Fruit fly (Drosophila melanogaster) whole organism, embryonic: Measurements from ENCODE around the gene CG33298.

Experiments
- CG10267 ChIP-seq: fragments of 200-800 bp; sonication (Bioruptor generic); optimal IDR thresholded peaks from 2 replicates; lab custom pipeline; 2018; ENCODE audit warnings: missing biosample characterization, mild to moderate bottlenecking, missing genetic modification characterization, moderate library complexity
- CG10366 ChIP-seq: fragments of 200-800 bp; sonication (Bioruptor generic); IDR thresholded peaks from 2 replicates; pipeline ENCODE4 v1.3.6; 2022; ENCODE audit warnings: missing biosample characterization, missing genetic modification characterization
- CG11504 ChIP-seq: fragments of 200-800 bp; sonication (Bioruptor generic); optimal IDR thresholded peaks from 3 replicates; lab custom pipeline; 2019; ENCODE audit warnings: missing biosample characterization, mild to moderate bottlenecking, missing genetic modification characterization, moderate library complexity
- CG1233 ChIP-seq: fragments of 200-800 bp; sonication (Bioruptor generic); optimal IDR thresholded peaks from 4 replicates; lab custom pipeline; 2018; ENCODE audit warnings: missing biosample characterization, mild to moderate bottlenecking, missing genetic modification characterization
- CG12769 ChIP-seq: fragments of 200-800 bp; sonication (Bioruptor generic); optimal IDR thresholded peaks from 2 replicates; lab custom pipeline; 2019; ENCODE audit warnings: missing biosample characterization, mild to moderate bottlenecking, missing genetic modification characterization, moderate library complexity
- CG14441 ChIP-seq: fragments of 200-800 bp; sonication (Bioruptor generic); IDR thresholded peaks from 2 replicates; pipeline ENCODE4 v1.3.6; 2022; ENCODE audit warnings: missing biosample characterization, missing genetic modification characterization
- CG17361 ChIP-seq: fragments of 200-800 bp; sonication (Bioruptor generic); IDR thresholded peaks from 3 replicates; pipeline ENCODE4 v1.3.6; 2022; ENCODE audit warnings: missing biosample characterization, missing genetic modification characterization
- CG18262 ChIP-seq: fragments of 200-800 bp; optimal IDR thresholded peaks from 3 replicates; lab custom pipeline; 2019; ENCODE audit warnings: missing biosample characterization, mild to moderate bottlenecking, missing genetic modification characterization, moderate library complexity
- CG2678 ChIP-seq: fragments of 200-800 bp; sonication (Bioruptor generic); optimal IDR thresholded peaks from 3 replicates; lab custom pipeline; 2019; ENCODE audit warnings: missing biosample characterization, mild to moderate bottlenecking, missing genetic modification characterization, moderate library complexity
- CG2712 ChIP-seq: fragments of 200-800 bp; optimal IDR thresholded peaks from 3 replicates; lab custom pipeline; 2019; ENCODE audit warnings: missing biosample characterization, mild to moderate bottlenecking, missing genetic modification characterization, moderate library complexity
- CG2875 ChIP-seq: fragments of 200-800 bp; sonication (Bioruptor generic); optimal IDR thresholded peaks from 2 replicates; lab custom pipeline; 2017; ENCODE audit warnings: missing biosample characterization, mild to moderate bottlenecking, missing genetic modification characterization, missing genetic modification reagents
- CG30403 ChIP-seq: fragments of 200-800 bp; sonication (Bioruptor generic); optimal IDR thresholded peaks from 3 replicates; lab custom pipeline; 2016; ENCODE audit warnings: missing biosample characterization, missing genetic modification characterization
- CG31388 ChIP-seq: fragments of 200-800 bp; sonication (Bioruptor generic); optimal IDR thresholded peaks from 2 replicates; lab custom pipeline; 2016; ENCODE audit warnings: missing biosample characterization, missing genetic modification characterization
- CG31441 ChIP-seq: fragments of 200-800 bp; sonication (Bioruptor generic); IDR thresholded peaks from 2 replicates; pipeline ENCODE4 v1.3.6; 2022; ENCODE audit warnings: missing biosample characterization, missing genetic modification characterization
- CG3163 ChIP-seq: fragments of 200-800 bp; sonication (Bioruptor generic); optimal IDR thresholded peaks from 3 replicates; lab custom pipeline; 2016; ENCODE audit warnings: missing biosample characterization, missing genetic modification characterization
- CG7745 ChIP-seq: fragments of 200-800 bp; sonication (Bioruptor generic); optimal IDR thresholded peaks from 2 replicates; lab custom pipeline; 2018; ENCODE audit warnings: missing biosample characterization, mild to moderate bottlenecking, missing genetic modification characterization, moderate library complexity
- CG9437 ChIP-seq: fragments of 200-800 bp; sonication (Bioruptor generic); optimal IDR thresholded peaks from 2 replicates; lab custom pipeline; 2018; ENCODE audit warnings: missing biosample characterization, mild to moderate bottlenecking, missing genetic modification characterization
- CG9727 ChIP-seq: fragments of 200-800 bp; sonication (Bioruptor generic); optimal IDR thresholded peaks from 3 replicates; lab custom pipeline; 2017; ENCODE audit warnings: missing biosample characterization, mild to moderate bottlenecking, missing genetic modification characterization
- D19B ChIP-seq: fragments of 200-800 bp; sonication (Bioruptor generic); optimal IDR thresholded peaks from 2 replicates; lab custom pipeline; 2017; ENCODE audit warnings: missing biosample characterization, mild to moderate bottlenecking, missing genetic modification characterization
- Drgx ChIP-seq: fragments of 200-800 bp; sonication (Bioruptor generic); IDR thresholded peaks from 2 replicates; pipeline ENCODE4 v1.3.6; 2022; ENCODE audit warnings: missing biosample characterization, missing genetic modification characterization
- E2f2 ChIP-seq: fragments of 200-800 bp; sonication (Bioruptor generic); IDR thresholded peaks from 2 replicates; pipeline ENCODE4 v1.3.6; 2022; ENCODE audit warnings: missing biosample characterization, missing genetic modification characterization
- H15 ChIP-seq: fragments of 200-800 bp; sonication (Bioruptor generic); IDR thresholded peaks from 3 replicates; pipeline ENCODE4 v1.3.6; 2022; ENCODE audit warnings: missing biosample characterization, missing genetic modification characterization
- Hr51 ChIP-seq, 2 experiments: fragments of 200-800 bp; sonication (Bioruptor generic); optimal IDR thresholded peaks; 2 replicates in 1 of 2; 3 replicates in 1 of 2; lab custom pipeline; 2016 to 2018; ENCODE audit warnings: missing biosample characterization in 2 of 2, missing genetic modification characterization in 2 of 2, mild to moderate bottlenecking in 1 of 2, moderate library complexity in 1 of 2
- Hr78 ChIP-seq, 2 experiments: fragments of 200-800 bp in 1 of 2; fragments of >200 bp in 1 of 2; sonication (Bioruptor generic) in 1 of 2; optimal IDR thresholded peaks; 2 replicates each; lab custom pipeline; 2017 to 2019; ENCODE audit warnings: missing biosample characterization in 2 of 2, missing genetic modification characterization in 2 of 2, mild to moderate bottlenecking in 1 of 2, moderate library complexity in 1 of 2
- Med ChIP-seq: fragments of 200-800 bp; sonication (Bioruptor generic); peaks from one replicate; lab custom pipeline; 2016; ENCODE audit warnings: missing biosample characterization, missing genetic modification characterization, mild to moderate bottlenecking, inconsistent platforms, moderate library complexity
- Oli ChIP-seq: fragments of 200-800 bp; sonication (Bioruptor generic); optimal IDR thresholded peaks from 2 replicates; lab custom pipeline; 2018; ENCODE audit warnings: missing biosample characterization, mild to moderate bottlenecking, missing genetic modification characterization, moderate library complexity
- Sox102F ChIP-seq: fragments of 200-800 bp; sonication (Bioruptor generic); optimal IDR thresholded peaks from 2 replicates; lab custom pipeline; 2018; ENCODE audit warnings: missing biosample characterization, mild to moderate bottlenecking, missing genetic modification characterization, moderate library complexity
- Trl ChIP-seq, 3 experiments: fragments of >200 bp in 2 of 3; fragments of 200-800 bp in 1 of 3; sonication (Bioruptor generic) in 1 of 3; optimal IDR thresholded peaks; 2 replicates in 1 of 3; 3 replicates in 2 of 3; lab custom pipeline; 2016 to 2017; ENCODE audit warnings: missing biosample characterization in 1 of 3, missing genetic modification characterization in 1 of 3
- cg ChIP-seq: fragments of 200-800 bp; sonication (Bioruptor generic); optimal IDR thresholded peaks from 3 replicates; lab custom pipeline; 2019; ENCODE audit warnings: missing biosample characterization, mild to moderate bottlenecking, missing genetic modification characterization, moderate library complexity
- chinmo ChIP-seq: fragments of 200-800 bp; sonication (Bioruptor generic); IDR thresholded peaks from 4 replicates; pipeline ENCODE4 v1.3.6; 2022; ENCODE audit warnings: missing biosample characterization, missing genetic modification characterization; ENCODE audit not compliant: partially characterized antibody
- dmrt11E ChIP-seq: fragments of 200-800 bp; sonication (Bioruptor generic); optimal IDR thresholded peaks from 3 replicates; lab custom pipeline; 2018; ENCODE audit warnings: missing biosample characterization, mild to moderate bottlenecking, missing genetic modification characterization, moderate library complexity
- dmrt99B ChIP-seq: fragments of 200-800 bp; sonication (Bioruptor generic); optimal IDR thresholded peaks from 2 replicates; lab custom pipeline; 2018; ENCODE audit warnings: missing biosample characterization, mild to moderate bottlenecking, missing genetic modification characterization, moderate library complexity
- dysf ChIP-seq: fragments of 200-800 bp; sonication (Bioruptor generic); IDR thresholded peaks from 3 replicates; pipeline ENCODE4 v1.3.6; 2022; ENCODE audit warnings: missing biosample characterization, missing genetic modification characterization
- gem ChIP-seq: fragments of 200-800 bp; sonication (Bioruptor generic); optimal IDR thresholded peaks from 2 replicates; lab custom pipeline; 2019; ENCODE audit warnings: missing biosample characterization, mild to moderate bottlenecking, missing genetic modification characterization, moderate library complexity
- gsb-n ChIP-seq: fragments of 200-800 bp; sonication (Bioruptor generic); optimal IDR thresholded peaks from 3 replicates; lab custom pipeline; 2018; ENCODE audit warnings: missing biosample characterization, mild to moderate bottlenecking, missing genetic modification characterization
- hkb ChIP-seq, 2 experiments: fragments of 200-800 bp in 1 of 2; fragments of >200 bp in 1 of 2; sonication (Bioruptor generic) in 1 of 2; IDR thresholded peaks in 1 of 2; optimal IDR thresholded peaks in 1 of 2; 2 replicates each; pipeline versions ENCODE4 v1.3.6 to Lab custom; 2017 to 2022; ENCODE audit warnings: missing biosample characterization in 1 of 2, missing genetic modification characterization in 1 of 2
- nmo ChIP-seq: fragments of 200-800 bp; sonication (Bioruptor generic); optimal IDR thresholded peaks from 2 replicates; lab custom pipeline; 2018; ENCODE audit warnings: missing biosample characterization, mild to moderate bottlenecking, missing genetic modification characterization, moderate library complexity
- oc ChIP-seq: fragments of 200-800 bp; sonication (Bioruptor generic); optimal IDR thresholded peaks from 2 replicates; lab custom pipeline; 2018; ENCODE audit warnings: missing biosample characterization, mild to moderate bottlenecking, missing genetic modification characterization, moderate library complexity
- pnt ChIP-seq: fragments of 200-800 bp; sonication (Bioruptor generic); optimal IDR thresholded peaks from 3 replicates; lab custom pipeline; 2016; ENCODE audit warnings: missing biosample characterization, missing genetic modification characterization
- pros ChIP-seq: fragments of 200-800 bp; sonication (Bioruptor generic); optimal IDR thresholded peaks from 3 replicates; lab custom pipeline; 2019; ENCODE audit warnings: missing biosample characterization, mild to moderate bottlenecking, missing genetic modification characterization, moderate library complexity
- row ChIP-seq: fragments of 200-800 bp; sonication (Bioruptor generic); IDR thresholded peaks from 3 replicates; pipeline ENCODE4 v1.3.6; 2022; ENCODE audit warnings: missing biosample characterization, missing genetic modification characterization
- slbo ChIP-seq: fragments of 200-800 bp; sonication (Bioruptor generic); IDR thresholded peaks from 2 replicates; pipeline ENCODE4 v1.3.6; 2022; ENCODE audit warnings: missing biosample characterization, missing genetic modification characterization
- sqz ChIP-seq: fragments of 200-800 bp; sonication (Bioruptor generic); optimal IDR thresholded peaks from 3 replicates; lab custom pipeline; 2018; ENCODE audit warnings: missing biosample characterization, mild to moderate bottlenecking, missing genetic modification characterization
- tap ChIP-seq: fragments of 200-800 bp; optimal IDR thresholded peaks from 3 replicates; lab custom pipeline; 2019; ENCODE audit warnings: missing biosample characterization, mild to moderate bottlenecking, missing genetic modification characterization, moderate library complexity
- z ChIP-seq: fragments of 200-800 bp; sonication (Bioruptor generic); IDR thresholded peaks from 3 replicates; pipeline ENCODE4 v1.3.6; 2022; ENCODE audit warnings: missing biosample characterization, missing genetic modification characterization

Gene CG33298

DNA sequence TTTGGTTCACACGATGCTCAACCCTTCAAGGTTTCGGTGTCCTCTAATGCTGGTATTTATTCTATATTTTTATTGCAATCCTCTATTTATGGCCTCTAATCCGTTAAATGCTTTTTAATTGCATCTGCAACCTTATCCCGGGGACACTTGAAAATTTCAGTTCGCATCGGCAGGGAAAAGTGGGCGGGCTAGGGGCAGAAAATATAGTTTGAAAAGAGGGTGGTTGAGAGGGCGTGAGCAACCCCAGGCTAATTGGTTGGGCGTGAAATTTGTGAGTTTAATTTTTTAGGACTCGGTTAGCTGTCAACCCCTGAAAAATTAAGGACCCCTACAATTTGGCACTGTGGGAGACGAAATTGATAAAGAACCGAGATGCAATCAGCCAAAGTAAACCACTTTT lies 49.5 kb upstream of the CG33298 start:
- no peak for TF ChIP-seq CG10267 (tag; lab: Kevin White, UChicago)
- TF ChIP-seq gsb-n (tag; lab: Kevin White, UChicago) = peak; percentile 41
- no peak for TF ChIP-seq CG1233 (GFP tag; lab: Kevin White, UChicago)
- peak; percentile 2 for TF ChIP-seq sqz (GFP tag; lab: Kevin White, UChicago)
- no peak for TF ChIP-seq H15 (GFP tag; lab: Robert Waterston, UW)
- TF ChIP-seq CG7745 (tag; lab: Kevin White, UChicago) = peak; percentile 66
- peak; percentile 64 for TF ChIP-seq pros (GFP tag; lab: Kevin White, UChicago)
- peak; percentile 38 for TF ChIP-seq oc (tag; lab: Kevin White, UChicago)

DNA sequence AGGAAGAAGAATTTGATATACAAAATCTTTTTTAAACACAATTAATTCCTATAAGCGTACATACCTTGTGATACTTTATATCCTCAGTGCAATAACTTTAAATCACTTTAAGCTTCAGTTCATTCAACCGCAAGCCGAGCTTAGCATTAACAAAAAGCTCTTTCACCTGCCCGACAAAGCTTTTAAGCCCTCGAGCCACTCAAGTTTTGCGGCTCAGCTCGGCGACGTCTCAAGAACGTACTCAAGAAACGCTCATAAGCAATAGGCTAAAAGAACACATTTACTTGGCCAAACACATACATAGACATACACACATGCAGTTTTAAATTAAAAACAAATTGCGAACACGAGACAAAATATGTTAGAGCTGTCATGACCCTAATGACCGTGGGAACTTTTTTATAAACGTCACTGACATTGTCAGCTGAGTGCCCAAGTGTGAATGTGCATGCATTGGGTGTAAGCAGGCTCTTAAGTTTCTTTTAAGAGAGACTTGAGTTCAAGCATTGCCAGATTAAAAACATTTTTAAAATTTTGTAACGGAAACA lies 48.8 kb upstream of the CG33298 start:
- TF ChIP-seq CG3163 (GFP tag; lab: Kevin White, UChicago) (peak; percentile 80), dysf (GFP tag; lab: Robert Waterston, UW) (no peak), cg (GFP tag; lab: Kevin White, UChicago) (peak; percentile 30), Hr78 (GFP tag; optimal IDR thresholded peaks at IDR 0.05; lab: Kevin White, UChicago) (peak in 1 of 2 experiments; percentile 75), z (peak; percentile 92), chinmo (GFP tag; lab: Robert Waterston, UW) (peak; percentile 87; the same call in 1 of the 4 replicates), CG12769 (tag; lab: Kevin White, UChicago) (no peak), Trl (optimal IDR thresholded peaks at IDR 0.05; lab: Kevin White, UChicago) (peak in 1 of 2 experiments; percentile 19), Trl (GFP tag; optimal IDR thresholded peaks at IDR 0.05; lab: Kevin White, UChicago) (no peak)

DNA sequence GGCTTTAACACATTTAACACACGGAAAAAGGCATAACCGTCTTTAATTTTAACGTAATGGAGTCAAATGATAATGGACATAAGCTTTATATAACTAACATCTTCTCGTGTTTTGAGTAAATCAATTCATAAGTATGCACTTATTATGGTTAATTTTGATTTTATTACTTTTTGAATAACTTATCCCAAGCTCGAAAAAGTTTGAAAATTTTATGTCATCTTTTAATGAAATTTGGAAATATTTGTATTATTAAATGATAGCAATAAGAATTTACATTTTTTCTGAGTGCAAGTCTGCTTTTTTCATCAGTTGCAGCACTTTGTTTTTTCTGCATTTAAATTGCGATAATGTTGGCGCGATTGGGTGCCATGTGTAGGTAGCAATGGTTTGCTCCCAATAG lies 47.5 kb upstream of the CG33298 start:
- TF ChIP-seq CG2875 (GFP tag; lab: Kevin White, UChicago) (no peak), CG18262 (peak; percentile 10), CG11504 (peak; percentile 44), CG31388 (GFP tag; lab: Kevin White, UChicago) (no peak), Sox102F (GFP tag; lab: Kevin White, UChicago) (peak; percentile 34), CG14441 (0 out of 2 replicates have a peak, but pooled peaks have one; percentile 20), pnt (no peak), nmo (GFP tag; lab: Kevin White, UChicago) (peak; percentile 12), D19B (GFP tag; lab: Kevin White, UChicago) (no peak), tap (tag; lab: Kevin White, UChicago) (no peak), E2f2 (GFP tag; lab: Robert Waterston, UW) (peak; percentile 8; the same call in 1 of the 2 replicates), slbo (no peak), Hr51 (GFP tag; optimal IDR thresholded peaks at IDR 0.05; lab: Kevin White, UChicago) (peak in 1 of 2 experiments; percentile 17), CG17361 (GFP tag; lab: Robert Waterston, UW) (peak; percentile 20; the same call in 1 of the 3 replicates), CG31441 (GFP tag; lab: Robert Waterston, UW) (0 out of 2 replicates have a peak, but pooled peaks have one; percentile 16), CG30403 (GFP tag; lab: Kevin White, UChicago) (peak; percentile 18), CG2712 (tag; lab: Kevin White, UChicago) (peak; percentile 21), gem (tag; lab: Kevin White, UChicago) (peak; percentile 28), Drgx (peak; percentile 63), CG2678 (peak; percentile 18), Med (GFP tag; lab: Kevin White, UChicago) (peak; percentile 47), Oli (tag; lab: Kevin White, UChicago) (peak; percentile 33), hkb (optimal IDR thresholded peaks at IDR 0.05; lab: Kevin White, UChicago) (no peak), hkb (GFP tag; IDR thresholded peaks at IDR 0.05; lab: Robert Waterston, UW) (0 out of 2 replicates have a peak, but pooled peaks have one; percentile 14), row (GFP tag; lab: Robert Waterston, UW) (0 out of 3 replicates have a peak, but pooled peaks have one; percentile 24), dmrt11E (tag; lab: Kevin White, UChicago) (no peak), dmrt99B (tag; lab: Kevin White, UChicago) (peak; percentile 29), CG9727 (GFP tag; lab: Kevin White, UChicago) (peak; percentile 3), CG10366 (GFP tag; lab: Robert Waterston, UW) (peak; percentile 19; the same call in 1 of the 2 replicates), CG9437 (GFP tag; lab: Kevin White, UChicago) (peak; percentile 25)
